Fruit fly (Drosophila melanogaster) whole organism, pupa: ENCODE results near the gene Dyro.

Source experiments
- CG10348 ChIP-seq: fragments of 200-800 bp; sonication (Bioruptor generic); IDR thresholded peaks from 2 replicates; pipeline ENCODE4 v1.3.6; 2022; ENCODE audit warnings: missing biosample characterization, missing genetic modification characterization
- CG12605 ChIP-seq: fragments of 200-800 bp; sonication (Bioruptor generic); IDR thresholded peaks from 2 replicates; pipeline ENCODE4 v1.3.6; 2022; ENCODE audit warnings: missing biosample characterization, missing genetic modification characterization
- CG13204 ChIP-seq: fragments of 200-800 bp; sonication (Bioruptor generic); optimal IDR thresholded peaks from 2 replicates; lab custom pipeline; 2018; ENCODE audit warnings: missing biosample characterization, mild to moderate bottlenecking, missing genetic modification characterization, moderate library complexity
- CG14655 ChIP-seq: fragments of 200-800 bp; sonication (Bioruptor generic); optimal IDR thresholded peaks from 3 replicates; lab custom pipeline; 2017; ENCODE audit warnings: mild to moderate bottlenecking, missing biosample characterization, missing genetic modification reagents, missing genetic modification characterization
- CG15710 ChIP-seq: fragments of 200-800 bp; sonication (Bioruptor generic); optimal IDR thresholded peaks from 2 replicates; lab custom pipeline; 2018; ENCODE audit warnings: missing biosample characterization, mild to moderate bottlenecking, missing genetic modification characterization, moderate library complexity
- CG17806 ChIP-seq: fragments of 200-800 bp; sonication (Bioruptor generic); optimal IDR thresholded peaks from 2 replicates; lab custom pipeline; 2018; ENCODE audit warnings: missing biosample characterization, mild to moderate bottlenecking, missing genetic modification characterization, moderate library complexity
- CG32121 ChIP-seq: fragments of 200-800 bp; sonication (Bioruptor generic); IDR thresholded peaks from 2 replicates; pipeline ENCODE4 v1.3.6; 2022; ENCODE audit warnings: missing biosample characterization, missing genetic modification characterization
- CG34367 ChIP-seq: fragments of 200-800 bp; sonication (Bioruptor generic); optimal IDR thresholded peaks from 2 replicates; lab custom pipeline; 2018; ENCODE audit warnings: missing biosample characterization, mild to moderate bottlenecking, missing genetic modification characterization
- CG4496 ChIP-seq: fragments of 200-800 bp; sonication (Bioruptor generic); IDR thresholded peaks from 3 replicates; pipeline ENCODE4 v1.3.6; 2022; ENCODE audit warnings: missing biosample characterization, missing genetic modification characterization
- CG8159 ChIP-seq: fragments of 200-800 bp; sonication (Bioruptor generic); optimal IDR thresholded peaks from 3 replicates; lab custom pipeline; 2018; ENCODE audit warnings: missing biosample characterization, mild to moderate bottlenecking, missing genetic modification characterization, moderate library complexity
- CG8301 ChIP-seq: fragments of 200-800 bp; sonication (Bioruptor generic); optimal IDR thresholded peaks from 2 replicates; lab custom pipeline; 2018; ENCODE audit warnings: missing biosample characterization, mild to moderate bottlenecking, missing genetic modification characterization
- CG9948 ChIP-seq: fragments of 200-800 bp; sonication (Bioruptor generic); optimal IDR thresholded peaks from 2 replicates; lab custom pipeline; 2018; ENCODE audit warnings: missing biosample characterization, mild to moderate bottlenecking, missing genetic modification characterization, moderate library complexity
- D1 ChIP-seq: fragments of 200-800 bp; sonication (Bioruptor generic); optimal IDR thresholded peaks from 2 replicates; lab custom pipeline; 2018; ENCODE audit warnings: missing biosample characterization, mild to moderate bottlenecking, missing genetic modification characterization, moderate library complexity
- EcR ChIP-seq: fragments of 200-800 bp; sonication (Bioruptor generic); optimal IDR thresholded peaks from 3 replicates; lab custom pipeline; 2019; ENCODE audit warnings: missing biosample characterization, missing genetic modification characterization, mild to moderate bottlenecking, moderate library complexity, missing genetic modification reagents
- Ets98B ChIP-seq: fragments of 200-800 bp; sonication (Bioruptor generic); IDR thresholded peaks from 2 replicates; pipeline ENCODE4 v1.3.6; 2022; ENCODE audit warnings: missing biosample characterization, missing genetic modification characterization
- Pif1A ChIP-seq: fragments of 200-800 bp; sonication (Bioruptor generic); optimal IDR thresholded peaks from 3 replicates; lab custom pipeline; 2016; ENCODE audit warnings: missing biosample characterization, missing genetic modification characterization
- Pif1B ChIP-seq: fragments of 200-800 bp; sonication (Bioruptor generic); optimal IDR thresholded peaks from 3 replicates; lab custom pipeline; 2016; ENCODE audit warnings: missing biosample characterization, missing genetic modification characterization
- Snoo ChIP-seq: fragments of 200-800 bp; sonication (Bioruptor generic); optimal IDR thresholded peaks from 3 replicates; lab custom pipeline; 2017; ENCODE audit warnings: missing biosample characterization, mild to moderate bottlenecking, missing genetic modification characterization, inconsistent platforms
- fd96Ca ChIP-seq: fragments of 200-800 bp; sonication (Bioruptor generic); IDR thresholded peaks from 3 replicates; pipeline ENCODE4 v1.3.6; 2022; ENCODE audit warnings: missing biosample characterization, missing genetic modification characterization
- gl ChIP-seq: fragments of 200-800 bp; sonication (Bioruptor generic); optimal IDR thresholded peaks from 2 replicates; lab custom pipeline; 2018; ENCODE audit warnings: missing biosample characterization, mild to moderate bottlenecking, missing genetic modification characterization
- rn ChIP-seq: fragments of 200-800 bp; sonication (Bioruptor generic); IDR thresholded peaks from 2 replicates; pipeline ENCODE4 v1.3.6; 2022; ENCODE audit warnings: missing biosample characterization, missing genetic modification characterization

Gene Dyro

dm6 chr3L:11285066-11285465 is 10.7 kb downstream of the Dyro start:
- no peak for TF ChIP-seq CG10348 (GFP tag; lab: Robert Waterston, UW)
- peak; percentile 36 for TF ChIP-seq CG17806 (tag; lab: Kevin White, UChicago)
- TF ChIP-seq CG4496 (GFP tag; lab: Robert Waterston, UW) = peak; percentile 78
- TF ChIP-seq CG8159 (tag; lab: Kevin White, UChicago) = peak; percentile 61
- no peak for TF ChIP-seq CG34367 (tag; lab: Kevin White, UChicago)
- peak; percentile 58 for TF ChIP-seq CG8301 (tag; lab: Kevin White, UChicago)
- TF ChIP-seq CG32121 (GFP tag; lab: Robert Waterston, UW) = peak; percentile 57
- TF ChIP-seq rn (GFP tag; lab: Robert Waterston, UW) = no peak
- no peak for TF ChIP-seq CG15710 (tag; lab: Kevin White, UChicago)
- TF ChIP-seq EcR (GFP tag; lab: Kevin White, UChicago) = no peak
- TF ChIP-seq D1 = no peak
- TF ChIP-seq CG13204 (GFP tag; lab: Kevin White, UChicago) = no peak
- TF ChIP-seq fd96Ca (GFP tag; lab: Robert Waterston, UW) = no peak
- peak; percentile 69 for TF ChIP-seq CG12605 (GFP tag; lab: Robert Waterston, UW)
- TF ChIP-seq gl (tag; lab: Kevin White, UChicago) = no peak
- no peak for TF ChIP-seq Snoo
- peak; percentile 17; the same call in 1 of the 2 replicates for TF ChIP-seq Ets98B (GFP tag; lab: Robert Waterston, UW)
- peak; percentile 20 for TF ChIP-seq Pif1B (GFP tag; lab: Kevin White, UChicago)
- TF ChIP-seq CG14655 (GFP tag; lab: Kevin White, UChicago) = peak; percentile 70
- TF ChIP-seq CG9948 = peak; percentile 22
- peak; percentile 63 for TF ChIP-seq Pif1A (GFP tag; lab: Kevin White, UChicago)
- TF ChIP-seq, all 21 proteins: peak for 11

- TF ChIP-seq CG8301 (tag; lab: Kevin White, UChicago) (peak; percentile 12), fd96Ca (GFP tag; lab: Robert Waterston, UW) (no peak), Ets98B (GFP tag; lab: Robert Waterston, UW) (peak; percentile 38; the same call in 1 of the 2 replicates), CG15710 (tag; lab: Kevin White, UChicago) (no peak), CG14655 (GFP tag; lab: Kevin White, UChicago) (peak; percentile 37), Pif1A (GFP tag; lab: Kevin White, UChicago) (no peak), CG8159 (tag; lab: Kevin White, UChicago) (peak; percentile 7), D1 (no peak), CG4496 (GFP tag; lab: Robert Waterston, UW) (no peak), CG12605 (GFP tag; lab: Robert Waterston, UW) (peak; percentile 57), CG32121 (GFP tag; lab: Robert Waterston, UW) (peak; percentile 39; the same call in 1 of the 2 replicates), CG9948 (no peak), CG34367 (tag; lab: Kevin White, UChicago) (no peak), CG17806 (tag; lab: Kevin White, UChicago) (no peak), CG13204 (GFP tag; lab: Kevin White, UChicago) (peak; percentile 1), Snoo (no peak), gl (tag; lab: Kevin White, UChicago) (peak; percentile 33), EcR (GFP tag; lab: Kevin White, UChicago) (peak; percentile 68), Pif1B (GFP tag; lab: Kevin White, UChicago) (peak; percentile 21), rn (GFP tag; lab: Robert Waterston, UW) (no peak), CG10348 (GFP tag; lab: Robert Waterston, UW) (no peak)
- TF ChIP-seq, all 21 proteins: peak for 10
These were observed 11.4 kb downstream of the Dyro start for dm6 chr3L:11284091-11285023.

- TF ChIP-seq CG4496 (GFP tag; lab: Robert Waterston, UW) = 0 out of 3 replicates have a peak, but pooled peaks have one; percentile 5
- no peak for TF ChIP-seq CG15710 (tag; lab: Kevin White, UChicago)
- no peak for TF ChIP-seq CG13204 (GFP tag; lab: Kevin White, UChicago)
- 0 out of 3 replicates have a peak, but pooled peaks have one; percentile 43 for TF ChIP-seq fd96Ca (GFP tag; lab: Robert Waterston, UW)
- no peak for TF ChIP-seq CG34367 (tag; lab: Kevin White, UChicago)
These were observed 15.1 kb downstream of the Dyro start for dm6 chr3L:11280574-11281135.

- no peak for TF ChIP-seq CG13204 (GFP tag; lab: Kevin White, UChicago)
- TF ChIP-seq gl (tag; lab: Kevin White, UChicago) = no peak
- 0 out of 2 replicates have a peak, but pooled peaks have one; percentile 23 for TF ChIP-seq Ets98B (GFP tag; lab: Robert Waterston, UW)
- no peak; the same call in 1 of the 2 replicates for TF ChIP-seq CG12605 (GFP tag; lab: Robert Waterston, UW)
- TF ChIP-seq CG32121 (GFP tag; lab: Robert Waterston, UW) = no peak
- no peak for TF ChIP-seq Pif1A (GFP tag; lab: Kevin White, UChicago)
- no peak for TF ChIP-seq EcR (GFP tag; lab: Kevin White, UChicago)
- no peak for TF ChIP-seq CG14655 (GFP tag; lab: Kevin White, UChicago)
- TF ChIP-seq rn (GFP tag; lab: Robert Waterston, UW) = no peak
- TF ChIP-seq CG4496 (GFP tag; lab: Robert Waterston, UW) = 0 out of 3 replicates have a peak, but pooled peaks have one; percentile 10
- TF ChIP-seq fd96Ca (GFP tag; lab: Robert Waterston, UW) = no peak
- no peak for TF ChIP-seq CG9948
- no peak for TF ChIP-seq Pif1B (GFP tag; lab: Kevin White, UChicago)
- no peak for TF ChIP-seq D1
- no peak for TF ChIP-seq CG8301 (tag; lab: Kevin White, UChicago)
- TF ChIP-seq CG34367 (tag; lab: Kevin White, UChicago) = no peak
- TF ChIP-seq CG10348 (GFP tag; lab: Robert Waterston, UW) = no peak
- TF ChIP-seq CG17806 (tag; lab: Kevin White, UChicago) = no peak
- TF ChIP-seq, all 21 proteins: peak for 2
These were observed 16.3 kb downstream of the Dyro start for dm6 chr3L:11279321-11279827.
